Worm (Caenorhabditis elegans): ENCODE data around the gene din-1.

- TF ChIP-seq ztf-29 (GFP tag; IDR thresholded peaks at IDR 0.05): no peak
- no peak for TF ChIP-seq flt-1 (GFP tag; IDR thresholded peaks at IDR 0.05)
- no peak for TF ChIP-seq ref-1 (GFP tag; conservative IDR thresholded peaks at IDR 0.05)
Measured at ce11 chrII:11600711-11601110, 32.7 kb downstream of the din-1 start, which contains the start of gene F07A11.4.
